Worm (Caenorhabditis elegans) whole organism, L1 larva: Measurements from ENCODE around the gene F54E7.6.
A peak's percentile ranks its signal among the peaks of the same experiment; 100 is the strongest.

ENCODE experiments used
- C16A3.4 ChIP-seq: fragments of 150-350 bp; optimal IDR thresholded peaks from 2 replicates; lab custom pipeline; 2014; ENCODE audit warnings: missing biosample characterization, missing genetic modification characterization
- C34B4.2 ChIP-seq: sonication (generic microtip); optimal IDR thresholded peaks from 2 replicates; lab custom pipeline; 2017; ENCODE audit warnings: mild to moderate bottlenecking, missing genetic modification characterization, missing compliant biosample characterization
- blmp-1 ChIP-seq: fragments of 150-350 bp; optimal IDR thresholded peaks from 2 replicates; lab custom pipeline; 2014; ENCODE audit warnings: missing biosample characterization, missing genetic modification characterization
- ceh-63 ChIP-seq: fragments of 200-800 bp; sonication (Bioruptor generic); optimal IDR thresholded peaks from 2 replicates; lab custom pipeline; 2018; ENCODE audit warnings: mild to moderate bottlenecking, missing genetic modification characterization, missing compliant biosample characterization
- ceh-82 ChIP-seq, 3 experiments: fragments of 150-350 bp in 1 of 3; sonication (generic microtip) in 2 of 3; optimal IDR thresholded peaks; 2 replicates each; lab custom pipeline; 2014 to 2017; ENCODE audit warnings: missing biosample characterization in 3 of 3, missing genetic modification characterization in 3 of 3
- ceh-88 ChIP-seq: fragments of 200-800 bp; sonication (Bioruptor generic); IDR thresholded peaks from 2 replicates; pipeline ENCODE4 v1.3.6; 2022; ENCODE audit warnings: missing genetic modification characterization, missing compliant biosample characterization
- dpl-1 ChIP-seq, 3 experiments: fragments of 150-350 bp in 2 of 3; sonication (generic microtip) in 1 of 3; optimal IDR thresholded peaks; 2 replicates each; lab custom pipeline; 2014 to 2017; ENCODE audit warnings: missing biosample characterization in 3 of 3, missing genetic modification characterization in 3 of 3, missing genetic modification reagents in 3 of 3
- dsc-1 ChIP-seq: sonication (generic microtip); optimal IDR thresholded peaks from 2 replicates; lab custom pipeline; 2016; ENCODE audit warnings: mild to moderate bottlenecking, missing genetic modification characterization, missing compliant biosample characterization
- efl-1 ChIP-seq, 4 experiments: fragments of 150-350 bp; optimal IDR thresholded peaks in 3 of 4; peaks in 1 of 4; 1 replicate in 1 of 4; 2 replicates in 3 of 4; lab custom pipeline; 2014; ENCODE audit warnings: missing biosample characterization in 2 of 4, missing genetic modification characterization in 2 of 4, missing genetic modification reagents in 2 of 4
- egl-27 ChIP-seq, 2 experiments: fragments of 150-350 bp in 1 of 2; sonication (generic microtip); optimal IDR thresholded peaks; 3 replicates each; lab custom pipeline; 2017 to 2018; ENCODE audit warnings: missing biosample characterization in 2 of 2, missing genetic modification characterization in 2 of 2, missing genetic modification reagents in 2 of 2
- elt-2 ChIP-seq: sonication (generic microtip); optimal IDR thresholded peaks from 2 replicates; lab custom pipeline; 2016; ENCODE audit warnings: missing genetic modification characterization, mild to moderate bottlenecking, inconsistent platforms, missing compliant biosample characterization, missing genetic modification reagents
- elt-3 ChIP-seq, 6 experiments: fragments of 150-350 bp in 1 of 6; sonication (generic microtip); optimal IDR thresholded peaks; 2 replicates each; lab custom pipeline; 2017 to 2018; ENCODE audit warnings: missing biosample characterization in 6 of 6, missing genetic modification characterization in 6 of 6, inconsistent platforms in 1 of 6
- ets-5 ChIP-seq: fragments of 200-800 bp; sonication (Bioruptor generic); IDR thresholded peaks from 2 replicates; pipeline ENCODE4 v1.3.6; 2022; ENCODE audit warnings: missing genetic modification characterization, missing compliant biosample characterization
- fkh-4 ChIP-seq: sonication (generic microtip); optimal IDR thresholded peaks from 2 replicates; lab custom pipeline; 2016; ENCODE audit warnings: missing compliant biosample characterization, missing genetic modification characterization, borderline replicate concordance
- fkh-8 ChIP-seq: sonication (generic microtip); optimal IDR thresholded peaks from 2 replicates; lab custom pipeline; 2016; ENCODE audit warnings: mild to moderate bottlenecking, missing genetic modification characterization, missing compliant biosample characterization
- fos-1 ChIP-seq: fragments of 150-350 bp; optimal IDR thresholded peaks from 2 replicates; lab custom pipeline; 2014; ENCODE audit warnings: missing biosample characterization, missing genetic modification characterization
- hlh-4 ChIP-seq: sonication (generic microtip); optimal IDR thresholded peaks from 2 replicates; lab custom pipeline; 2016; ENCODE audit warnings: mild to moderate bottlenecking, missing genetic modification characterization, missing compliant biosample characterization
- hpl-2 ChIP-seq: fragments of 150-350 bp; optimal IDR thresholded peaks from 2 replicates; lab custom pipeline; 2014; ENCODE audit warnings: missing biosample characterization, missing genetic modification reagents, missing genetic modification characterization
- irx-1 ChIP-seq: sonication (generic microtip); optimal IDR thresholded peaks from 2 replicates; lab custom pipeline; 2016; ENCODE audit warnings: missing genetic modification characterization, missing compliant biosample characterization
- lin-13 ChIP-seq: fragments of 150-350 bp; optimal IDR thresholded peaks from 2 replicates; lab custom pipeline; 2014; ENCODE audit warnings: missing biosample characterization, missing genetic modification reagents, missing genetic modification characterization
- lin-14 ChIP-seq: fragments of 200-800 bp; sonication (Bioruptor generic); optimal IDR thresholded peaks from 2 replicates; lab custom pipeline; 2018; ENCODE audit warnings: mild to moderate bottlenecking, missing genetic modification characterization, moderate library complexity, missing compliant biosample characterization
- lin-35 ChIP-seq, 2 experiments: fragments of 150-350 bp; optimal IDR thresholded peaks; 2 replicates each; lab custom pipeline; 2014; ENCODE audit warnings: missing biosample characterization in 2 of 2, missing genetic modification characterization in 2 of 2, missing genetic modification reagents in 2 of 2
- lin-39 ChIP-seq: fragments of 150-350 bp; optimal IDR thresholded peaks from 2 replicates; lab custom pipeline; 2014; ENCODE audit warnings: missing biosample characterization, missing genetic modification reagents, missing genetic modification characterization
- lir-3 ChIP-seq: sonication (generic microtip); optimal IDR thresholded peaks from 2 replicates; lab custom pipeline; 2016; ENCODE audit warnings: mild to moderate bottlenecking, missing genetic modification characterization, moderate library complexity, missing compliant biosample characterization; ENCODE audit not compliant: poor library complexity
- lsy-2 ChIP-seq, 2 experiments: fragments of 150-350 bp; optimal IDR thresholded peaks; 2 replicates each; lab custom pipeline; 2014; ENCODE audit warnings: missing biosample characterization in 2 of 2, missing genetic modification characterization in 2 of 2
- mdl-1 ChIP-seq, 2 experiments: fragments of 150-350 bp; optimal IDR thresholded peaks; 2 replicates each; lab custom pipeline; 2014 to 2017; ENCODE audit warnings: missing biosample characterization in 2 of 2, missing genetic modification characterization in 2 of 2, inconsistent platforms in 1 of 2
- mef-2 ChIP-seq: fragments of 150-350 bp; optimal IDR thresholded peaks from 2 replicates; lab custom pipeline; 2014; ENCODE audit warnings: missing biosample characterization, missing genetic modification characterization
- mep-1 ChIP-seq: fragments of 150-350 bp; optimal IDR thresholded peaks from 2 replicates; lab custom pipeline; 2014; ENCODE audit warnings: missing biosample characterization, missing genetic modification characterization
- nhr-19 ChIP-seq: fragments of 200-800 bp; sonication (Bioruptor generic); conservative IDR thresholded peaks from 2 replicates; pipeline ENCODE4 v1.3.6; 2022; ENCODE audit warnings: missing genetic modification characterization, missing compliant biosample characterization
- nhr-20 ChIP-seq: sonication (generic microtip); optimal IDR thresholded peaks from 2 replicates; lab custom pipeline; 2016; ENCODE audit warnings: mild to moderate bottlenecking, missing genetic modification characterization, missing compliant biosample characterization
- nhr-71 ChIP-seq: sonication (generic microtip); optimal IDR thresholded peaks from 2 replicates; lab custom pipeline; 2016; ENCODE audit warnings: mild to moderate bottlenecking, missing genetic modification characterization, moderate library complexity, missing compliant biosample characterization
- nhr-85 ChIP-seq: sonication (generic microtip); peaks from one replicate; lab custom pipeline; 2016; ENCODE audit warnings: missing genetic modification characterization, inconsistent platforms, missing compliant biosample characterization
- snu-23 ChIP-seq: sonication (generic microtip); optimal IDR thresholded peaks from 2 replicates; lab custom pipeline; 2016; ENCODE audit warnings: missing genetic modification characterization, missing compliant biosample characterization
- sox-4 ChIP-seq: sonication (generic microtip); optimal IDR thresholded peaks from 2 replicates; lab custom pipeline; 2016; ENCODE audit warnings: missing genetic modification characterization, missing compliant biosample characterization
- sptf-1 ChIP-seq: fragments of 150-350 bp; optimal IDR thresholded peaks from 2 replicates; lab custom pipeline; 2014; ENCODE audit warnings: missing biosample characterization, missing genetic modification characterization
- tbx-2 ChIP-seq: sonication (generic microtip); optimal IDR thresholded peaks from 2 replicates; lab custom pipeline; 2016; ENCODE audit warnings: missing genetic modification characterization, missing compliant biosample characterization
- unc-130 ChIP-seq: fragments of 150-350 bp; optimal IDR thresholded peaks from 2 replicates; lab custom pipeline; 2017; ENCODE audit warnings: missing biosample characterization, missing genetic modification characterization, inconsistent platforms
- xbp-1 ChIP-seq: sonication (generic microtip); optimal IDR thresholded peaks from 2 replicates; lab custom pipeline; 2016; ENCODE audit warnings: missing genetic modification characterization, missing compliant biosample characterization
- zag-1 ChIP-seq: fragments of 150-350 bp; optimal IDR thresholded peaks from 2 replicates; lab custom pipeline; 2014; ENCODE audit warnings: missing biosample characterization, missing genetic modification characterization

F54E7.6 gene

DNA sequence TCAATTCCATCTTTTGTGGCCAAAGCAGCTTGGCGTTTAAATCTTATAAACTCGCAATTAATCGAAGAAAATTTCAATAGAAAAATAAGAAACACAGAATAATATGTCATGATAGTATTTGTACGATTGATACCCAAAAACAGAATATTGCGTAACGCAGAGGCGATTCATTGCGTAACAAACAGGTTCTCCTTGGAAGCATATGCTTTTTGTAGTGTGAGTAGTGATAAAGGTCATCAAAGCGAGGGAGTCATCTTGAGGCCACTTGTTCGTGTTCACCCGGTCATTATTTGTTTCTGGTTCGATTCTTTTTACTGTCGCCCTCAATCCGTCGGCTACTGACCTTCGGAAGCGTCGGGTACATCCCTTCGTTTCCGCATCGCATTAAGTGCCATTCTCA, at the start of gene F54E7.6:
Gene F54E7.6, minus strand, starts transcription at position 110 of the 400 bp plus-strand sequence.
- peak; percentile 25 for TF ChIP-seq blmp-1 (tag; lab: Kevin White, UChicago)
- TF ChIP-seq dsc-1 (tag; lab: Kevin White, UChicago) = no peak
- no peak for TF ChIP-seq lin-39 (tag; lab: Kevin White, UChicago)
- TF ChIP-seq, all 84 proteins: peak for 1

- TF ChIP-seq sox-4 (tag; lab: Kevin White, UChicago) = no peak
- TF ChIP-seq fos-1 (tag; lab: Kevin White, UChicago) = no peak
- peak in 1 of 2 experiments; percentile 87 for TF ChIP-seq lsy-2 (tag; optimal IDR thresholded peaks at IDR 0.05; lab: Kevin White, UChicago)
- peak in 3 of 6 experiments; percentile 11 to 61 (median 38) for TF ChIP-seq elt-3 (tag; optimal IDR thresholded peaks at IDR 0.05; lab: Kevin White, UChicago)
- peak; percentile 30 for TF ChIP-seq xbp-1 (tag; lab: Kevin White, UChicago)
- TF ChIP-seq irx-1 = no peak
- TF ChIP-seq unc-130 (tag; lab: Kevin White, UChicago) = peak; percentile 51
- no peak for TF ChIP-seq lin-13 (GFP tag; lab: Kevin White, UChicago)
- no peak for TF ChIP-seq nhr-19
- no peak for TF ChIP-seq ceh-88 (GFP tag; lab: Robert Waterston, UW)
- peak; percentile 36 for TF ChIP-seq C16A3.4 (tag; lab: Kevin White, UChicago)
- no peak for TF ChIP-seq zag-1 (tag; lab: Kevin White, UChicago)
- TF ChIP-seq snu-23 = peak; percentile 58
- peak in 1 of 2 experiments; percentile 24 for TF ChIP-seq efl-1 (optimal IDR thresholded peaks at IDR 0.05; lab: Kevin White, UChicago)
- TF ChIP-seq efl-1 (GFP tag; optimal IDR thresholded peaks at IDR 0.05 in 1 of 2; lab: Kevin White, UChicago) = peak in 1 of 2 experiments; percentile 5
- no peak for TF ChIP-seq lir-3 (tag; lab: Kevin White, UChicago)
- peak in 1 of 2 experiments; percentile 53 for TF ChIP-seq mdl-1 (tag; optimal IDR thresholded peaks at IDR 0.05; lab: Kevin White, UChicago)
- TF ChIP-seq nhr-85 (tag; lab: Kevin White, UChicago) = peak; percentile 80
- no peak for TF ChIP-seq sptf-1 (tag; lab: Kevin White, UChicago)
- peak; percentile 3 to 49 for TF ChIP-seq lin-35 (GFP tag; optimal IDR thresholded peaks at IDR 0.05; lab: Kevin White, UChicago)
- TF ChIP-seq fkh-8 (tag; lab: Kevin White, UChicago) = no peak
- TF ChIP-seq elt-2 (tag; lab: Kevin White, UChicago) = peak; percentile 38
- TF ChIP-seq egl-27 (tag; optimal IDR thresholded peaks at IDR 0.05; lab: Kevin White, UChicago) = no peak
- TF ChIP-seq blmp-1 (tag; lab: Kevin White, UChicago) = peak; percentile 76
- no peak for TF ChIP-seq mef-2 (tag; lab: Kevin White, UChicago)
- peak; percentile 33 for TF ChIP-seq mep-1 (tag; lab: Kevin White, UChicago)
- peak; percentile 69 for TF ChIP-seq lin-14
- TF ChIP-seq ceh-63 (GFP tag; lab: Kevin White, UChicago) = no peak
- peak; percentile 37 for TF ChIP-seq nhr-71
- peak in 1 of 3 experiments; percentile 8 for TF ChIP-seq dpl-1 (GFP tag; optimal IDR thresholded peaks at IDR 0.05; lab: Kevin White, UChicago)
- TF ChIP-seq C34B4.2 (tag; lab: Kevin White, UChicago) = no peak
- peak in 1 of 3 experiments; percentile 2 for TF ChIP-seq ceh-82 (tag; optimal IDR thresholded peaks at IDR 0.05; lab: Kevin White, UChicago)
- TF ChIP-seq nhr-20 = peak; percentile 43
- peak; percentile 29 for TF ChIP-seq tbx-2 (tag; lab: Kevin White, UChicago)
- TF ChIP-seq, all 84 proteins: peak for 19
These were observed 49.8 kb upstream of the F54E7.6 start for ce11 chrIII:5710676-5711075.

DNA sequence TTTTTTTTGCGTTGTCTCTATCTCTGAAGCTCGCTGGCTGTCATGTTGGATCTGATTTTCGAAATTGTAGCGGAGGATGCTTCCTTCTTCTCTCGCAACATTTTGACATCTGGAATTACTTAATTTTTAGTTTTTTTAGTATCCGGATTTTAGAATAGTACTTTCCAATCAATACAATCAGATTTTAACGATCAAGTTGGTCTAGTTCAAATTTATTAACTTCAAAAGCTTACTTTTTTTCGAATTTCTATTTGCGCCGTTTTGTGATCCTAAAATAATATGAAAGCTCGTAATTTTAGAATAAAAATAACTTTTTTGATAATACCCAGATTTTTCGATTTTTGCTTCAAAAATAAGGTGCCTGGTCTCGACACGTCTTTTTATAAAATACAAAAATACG, 49.2 kb upstream of the F54E7.6 start, which contains the start of gene B0336.12:
Gene B0336.12, minus strand, starts transcription at position 101 of the 400 bp plus-strand sequence.
- TF ChIP-seq hlh-4 (tag; lab: Kevin White, UChicago) = no peak
- TF ChIP-seq hpl-2 (GFP tag; lab: Kevin White, UChicago) = no peak
- TF ChIP-seq ets-5 (GFP tag; lab: Robert Waterston, UW) = no peak
- peak; percentile 41 for TF ChIP-seq fkh-4 (tag; lab: Kevin White, UChicago)
- no peak for TF ChIP-seq blmp-1 (tag; lab: Kevin White, UChicago)
- peak; percentile 82 for TF ChIP-seq dsc-1 (tag; lab: Kevin White, UChicago)
